Worm (Caenorhabditis elegans): ENCODE results near the gene sax-3.

DNA sequence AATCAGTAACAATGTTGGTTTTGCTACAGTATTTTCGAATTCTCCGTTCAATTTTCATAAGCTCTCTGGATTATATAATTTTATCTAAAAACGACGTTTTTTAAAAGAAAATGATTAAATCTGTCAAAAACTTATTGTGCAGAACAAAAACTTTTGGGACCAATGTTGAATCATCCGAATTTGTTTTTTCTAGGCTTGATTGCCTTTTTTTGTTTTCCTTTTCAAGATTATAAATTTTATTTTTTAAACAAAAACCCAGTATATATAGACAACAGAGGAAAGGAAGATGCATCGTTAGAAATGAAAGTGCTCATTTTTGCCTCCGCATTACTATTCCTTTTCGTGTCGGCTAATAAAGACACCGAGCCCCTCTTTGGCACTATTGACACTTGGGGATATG is 21.2 kb downstream of the sax-3 start, which contains the start of gene ZK813.7:
- TF ChIP-seq W03F9.2 (tag; optimal IDR thresholded peaks at IDR 0.05) = no peak
- TF ChIP-seq him-1 (tag; optimal IDR thresholded peaks at IDR 0.05) = no peak
- TF ChIP-seq dao-5 (tag; optimal IDR thresholded peaks at IDR 0.05) = no peak

Data from whole organism, L4/young adult.